Fruit fly (Drosophila melanogaster): ENCODE results near the gene Gnpat.

- no peak for TF ChIP-seq CG13204 (GFP tag; optimal IDR thresholded peaks at IDR 0.05)
- no peak for TF ChIP-seq Pif1A (GFP tag; optimal IDR thresholded peaks at IDR 0.05)
- no peak for TF ChIP-seq fd96Ca (GFP tag; IDR thresholded peaks at IDR 0.05)
- TF ChIP-seq Pif1B (GFP tag; optimal IDR thresholded peaks at IDR 0.05), result no peak
- no peak for TF ChIP-seq CG12605 (GFP tag; IDR thresholded peaks at IDR 0.05)
- no peak for TF ChIP-seq EcR (GFP tag; optimal IDR thresholded peaks at IDR 0.05)
- no peak for TF ChIP-seq CG10348 (GFP tag; IDR thresholded peaks at IDR 0.05)
- TF ChIP-seq CG9948 (tag; optimal IDR thresholded peaks at IDR 0.05), result no peak
- no peak for TF ChIP-seq gl (tag; optimal IDR thresholded peaks at IDR 0.05)
- TF ChIP-seq CG32121 (GFP tag; IDR thresholded peaks at IDR 0.05), result no peak
- no peak for TF ChIP-seq CG8159 (tag; optimal IDR thresholded peaks at IDR 0.05)
Observed at dm6 chr3R:25495072-25495471, 4.3 kb upstream of the Gnpat start, which contains the start of gene CG33494.
